Fruit fly (Drosophila melanogaster) whole organism, embryonic: ENCODE data around the gene Hrb27C.
A peak's percentile ranks its signal among the peaks of the same experiment; 100 is the strongest.

Source experiments
- Abd-B ChIP-seq: fragments of 200-800 bp; sonication (Bioruptor generic); optimal IDR thresholded peaks from 2 replicates; lab custom pipeline; 2018; ENCODE audit warnings: missing biosample characterization, mild to moderate bottlenecking, missing genetic modification characterization, moderate library complexity
- BEAF-32 ChIP-seq: fragments of 200-800 bp; sonication (Bioruptor generic); optimal IDR thresholded peaks from 3 replicates; lab custom pipeline; 2017; ENCODE audit warnings: missing biosample characterization, missing genetic modification characterization, mild to moderate bottlenecking, moderate library complexity, missing genetic modification reagents
- CG10543 ChIP-seq: fragments of 200-800 bp; sonication (Bioruptor generic); optimal IDR thresholded peaks from 3 replicates; lab custom pipeline; 2017; ENCODE audit warnings: missing biosample characterization, mild to moderate bottlenecking, missing genetic modification characterization, moderate library complexity
- CG12391 ChIP-seq: fragments of 200-800 bp; sonication (Bioruptor generic); optimal IDR thresholded peaks from 3 replicates; lab custom pipeline; 2018; ENCODE audit warnings: missing biosample characterization, mild to moderate bottlenecking, missing genetic modification characterization, moderate library complexity
- CG12659 ChIP-seq: fragments of 200-800 bp; sonication (Bioruptor generic); optimal IDR thresholded peaks from 3 replicates; lab custom pipeline; 2017; ENCODE audit warnings: mild to moderate bottlenecking, missing biosample characterization, missing genetic modification reagents, missing genetic modification characterization
- CG14860 ChIP-seq: fragments of 200-800 bp; sonication (Bioruptor generic); IDR thresholded peaks from 3 replicates; pipeline ENCODE4 v1.3.6; 2022; ENCODE audit warnings: missing biosample characterization, missing genetic modification characterization; ENCODE audit not compliant: partially characterized antibody
- CG15269 ChIP-seq: fragments of 200-800 bp; sonication (Bioruptor generic); optimal IDR thresholded peaks from 2 replicates; lab custom pipeline; 2018; ENCODE audit warnings: missing biosample characterization, mild to moderate bottlenecking, missing genetic modification characterization, moderate library complexity
- CG1603 ChIP-seq: fragments of 200-800 bp; sonication (Bioruptor generic); optimal IDR thresholded peaks from 2 replicates; lab custom pipeline; 2019; ENCODE audit warnings: missing biosample characterization, mild to moderate bottlenecking, missing genetic modification characterization, moderate library complexity
- CG18764 ChIP-seq: fragments of 200-800 bp; sonication (Bioruptor generic); optimal IDR thresholded peaks from 3 replicates; lab custom pipeline; 2016; ENCODE audit warnings: missing biosample characterization, missing genetic modification characterization
- CG2678 ChIP-seq: fragments of 200-800 bp; sonication (Bioruptor generic); optimal IDR thresholded peaks from 3 replicates; lab custom pipeline; 2019; ENCODE audit warnings: missing biosample characterization, mild to moderate bottlenecking, missing genetic modification characterization, moderate library complexity
- CG2712 ChIP-seq: fragments of 200-800 bp; optimal IDR thresholded peaks from 3 replicates; lab custom pipeline; 2019; ENCODE audit warnings: missing biosample characterization, mild to moderate bottlenecking, missing genetic modification characterization, moderate library complexity
- CG33557 ChIP-seq: fragments of 200-800 bp; sonication (Bioruptor generic); optimal IDR thresholded peaks from 2 replicates; lab custom pipeline; 2019; ENCODE audit warnings: missing biosample characterization, mild to moderate bottlenecking, missing genetic modification characterization, moderate library complexity
- CG4707 ChIP-seq: fragments of 200-800 bp; sonication (Bioruptor generic); optimal IDR thresholded peaks from 2 replicates; lab custom pipeline; 2018; ENCODE audit warnings: missing biosample characterization, mild to moderate bottlenecking, missing genetic modification characterization, moderate library complexity
- CG4854 ChIP-seq: fragments of 200-800 bp; sonication (Bioruptor generic); optimal IDR thresholded peaks from 2 replicates; lab custom pipeline; 2016; ENCODE audit warnings: missing biosample characterization, missing genetic modification characterization, inconsistent platforms
- CG8388 ChIP-seq: fragments of 200-800 bp; sonication (Bioruptor generic); optimal IDR thresholded peaks from 2 replicates; lab custom pipeline; 2019; ENCODE audit warnings: missing biosample characterization, mild to moderate bottlenecking, missing genetic modification characterization, moderate library complexity
- CG9727 ChIP-seq: fragments of 200-800 bp; sonication (Bioruptor generic); optimal IDR thresholded peaks from 3 replicates; lab custom pipeline; 2017; ENCODE audit warnings: missing biosample characterization, mild to moderate bottlenecking, missing genetic modification characterization
- CG9817 ChIP-seq: fragments of 200-800 bp; sonication (Bioruptor generic); optimal IDR thresholded peaks from 2 replicates; lab custom pipeline; 2018; ENCODE audit warnings: missing biosample characterization, mild to moderate bottlenecking, missing genetic modification characterization, moderate library complexity
- CoRest ChIP-seq: fragments of 200-800 bp; sonication (Bioruptor generic); optimal IDR thresholded peaks from 3 replicates; lab custom pipeline; 2018; ENCODE audit warnings: missing biosample characterization, mild to moderate bottlenecking, missing genetic modification characterization, moderate library complexity
- Dbx ChIP-seq: fragments of 200-800 bp; sonication (Bioruptor generic); IDR thresholded peaks from 3 replicates; pipeline ENCODE4 v1.3.6; 2022; ENCODE audit warnings: missing biosample characterization, missing genetic modification characterization
- Dek ChIP-seq: fragments of 200-800 bp; sonication (Bioruptor generic); optimal IDR thresholded peaks from 3 replicates; lab custom pipeline; 2019; ENCODE audit warnings: missing biosample characterization, mild to moderate bottlenecking, missing genetic modification characterization, moderate library complexity
- Hr3 ChIP-seq: fragments of 200-800 bp; sonication (Bioruptor generic); optimal IDR thresholded peaks from 3 replicates; lab custom pipeline; 2016; ENCODE audit warnings: missing biosample characterization, missing genetic modification characterization
- Hr39 ChIP-seq: fragments of >200 bp; optimal IDR thresholded peaks from 2 replicates; lab custom pipeline; 2017
- Jarid2 ChIP-seq: fragments of 200-800 bp; sonication (Bioruptor generic); optimal IDR thresholded peaks from 3 replicates; lab custom pipeline; 2017; ENCODE audit warnings: mild to moderate bottlenecking, missing biosample characterization, missing genetic modification reagents, missing genetic modification characterization
- Meics ChIP-seq: fragments of 200-800 bp; sonication (Bioruptor generic); optimal IDR thresholded peaks from 2 replicates; lab custom pipeline; 2017; ENCODE audit warnings: missing biosample characterization, mild to moderate bottlenecking, missing genetic modification characterization
- NfI ChIP-seq: fragments of 200-800 bp; sonication (Bioruptor generic); optimal IDR thresholded peaks from 3 replicates; lab custom pipeline; 2018; ENCODE audit warnings: missing biosample characterization, mild to moderate bottlenecking, missing genetic modification characterization, moderate library complexity
- PHDP ChIP-seq: fragments of 200-800 bp; sonication (Bioruptor generic); optimal IDR thresholded peaks from 3 replicates; lab custom pipeline; 2018; ENCODE audit warnings: missing biosample characterization, mild to moderate bottlenecking, missing genetic modification characterization, moderate library complexity
- Sin3A ChIP-seq: fragments of >200 bp; optimal IDR thresholded peaks from 2 replicates; lab custom pipeline; 2018
- az2 ChIP-seq: fragments of 200-800 bp; sonication (Bioruptor generic); optimal IDR thresholded peaks from 3 replicates; lab custom pipeline; 2016; ENCODE audit warnings: missing biosample characterization, missing genetic modification characterization
- bcd ChIP-seq: fragments of 200-800 bp; sonication (Bioruptor generic); optimal IDR thresholded peaks from 2 replicates; lab custom pipeline; 2017; ENCODE audit warnings: missing biosample characterization, mild to moderate bottlenecking, missing genetic modification characterization
- caup ChIP-seq: fragments of 200-800 bp; sonication (Bioruptor generic); optimal IDR thresholded peaks from 3 replicates; lab custom pipeline; 2017; ENCODE audit warnings: missing biosample characterization, mild to moderate bottlenecking, missing genetic modification characterization, moderate library complexity; ENCODE audit not compliant: severe bottlenecking
- da ChIP-seq: fragments of 200-800 bp; sonication (Bioruptor generic); optimal IDR thresholded peaks from 2 replicates; lab custom pipeline; 2016; ENCODE audit warnings: missing biosample characterization, missing genetic modification characterization
- dati ChIP-seq: fragments of 200-800 bp; sonication (Bioruptor generic); IDR thresholded peaks from 2 replicates; pipeline ENCODE4 v1.3.6; 2022; ENCODE audit warnings: missing biosample characterization, missing genetic modification characterization
- dmrt11E ChIP-seq: fragments of 200-800 bp; sonication (Bioruptor generic); optimal IDR thresholded peaks from 3 replicates; lab custom pipeline; 2018; ENCODE audit warnings: missing biosample characterization, mild to moderate bottlenecking, missing genetic modification characterization, moderate library complexity
- dysf ChIP-seq: fragments of 200-800 bp; sonication (Bioruptor generic); IDR thresholded peaks from 3 replicates; pipeline ENCODE4 v1.3.6; 2022; ENCODE audit warnings: missing biosample characterization, missing genetic modification characterization
- grau ChIP-seq: fragments of 200-800 bp; optimal IDR thresholded peaks from 3 replicates; lab custom pipeline; 2019; ENCODE audit warnings: missing biosample characterization, mild to moderate bottlenecking, missing genetic modification characterization, moderate library complexity
- jigr1 ChIP-seq: fragments of 200-800 bp; sonication (Bioruptor generic); IDR thresholded peaks from 3 replicates; pipeline ENCODE4 v1.3.6; 2022; ENCODE audit warnings: missing biosample characterization, missing genetic modification characterization
- kay ChIP-seq: fragments of 200-800 bp; sonication (Bioruptor generic); optimal IDR thresholded peaks from 2 replicates; lab custom pipeline; 2016; ENCODE audit warnings: missing biosample characterization, missing genetic modification characterization
- ken ChIP-seq: fragments of 200-800 bp; sonication (Bioruptor generic); IDR thresholded peaks from 3 replicates; pipeline ENCODE4 v1.3.6; 2022; ENCODE audit warnings: missing biosample characterization, missing genetic modification characterization
- knrl ChIP-seq: fragments of 200-800 bp; sonication (Bioruptor generic); IDR thresholded peaks from 3 replicates; pipeline ENCODE4 v1.3.6; 2022; ENCODE audit warnings: missing biosample characterization, missing genetic modification characterization; ENCODE audit not compliant: partially characterized antibody
- maf-S ChIP-seq: fragments of 200-800 bp; sonication (Bioruptor generic); optimal IDR thresholded peaks from 2 replicates; lab custom pipeline; 2016; ENCODE audit warnings: missing biosample characterization, missing genetic modification characterization
- odd ChIP-seq: fragments of 200-800 bp; sonication (Bioruptor generic); optimal IDR thresholded peaks from 2 replicates; lab custom pipeline; 2017; ENCODE audit warnings: missing biosample characterization, mild to moderate bottlenecking, missing genetic modification characterization
- phol ChIP-seq: fragments of 200-800 bp; sonication (Bioruptor generic); optimal IDR thresholded peaks from 3 replicates; lab custom pipeline; 2018; ENCODE audit warnings: missing biosample characterization, mild to moderate bottlenecking, missing genetic modification characterization, moderate library complexity
- sisA ChIP-seq: fragments of 200-800 bp; sonication (Bioruptor generic); IDR thresholded peaks from 2 replicates; pipeline ENCODE4 v1.3.6; 2022; ENCODE audit warnings: missing biosample characterization, missing genetic modification characterization
- slbo ChIP-seq: fragments of 200-800 bp; sonication (Bioruptor generic); IDR thresholded peaks from 2 replicates; pipeline ENCODE4 v1.3.6; 2022; ENCODE audit warnings: missing biosample characterization, missing genetic modification characterization
- sna ChIP-seq: fragments of 200-800 bp; sonication (Bioruptor generic); IDR thresholded peaks from 2 replicates; pipeline ENCODE4 v1.3.6; 2022; ENCODE audit warnings: missing biosample characterization, missing genetic modification characterization; ENCODE audit not compliant: partially characterized antibody
- stwl ChIP-seq: fragments of 200-800 bp; sonication (Bioruptor generic); optimal IDR thresholded peaks from 3 replicates; lab custom pipeline; 2018; ENCODE audit warnings: missing biosample characterization, mild to moderate bottlenecking, missing genetic modification characterization, moderate library complexity
- tap ChIP-seq: fragments of 200-800 bp; optimal IDR thresholded peaks from 3 replicates; lab custom pipeline; 2019; ENCODE audit warnings: missing biosample characterization, mild to moderate bottlenecking, missing genetic modification characterization, moderate library complexity
- trem ChIP-seq: fragments of 200-800 bp; optimal IDR thresholded peaks from 3 replicates; lab custom pipeline; 2019; ENCODE audit warnings: missing biosample characterization, mild to moderate bottlenecking, missing genetic modification characterization, moderate library complexity
- vnd ChIP-seq: fragments of 200-800 bp; sonication (Bioruptor generic); IDR thresholded peaks from 3 replicates; pipeline ENCODE4 v1.3.6; 2022; ENCODE audit warnings: missing biosample characterization, missing genetic modification characterization; ENCODE audit not compliant: partially characterized antibody

Hrb27C gene

dm6 chr2L:6967422-6968012 is 47.0 kb downstream of the Hrb27C start, which contains the start of gene Sumo (continued):
- TF ChIP-seq Jarid2 (peak; percentile 35), CG9727 (GFP tag; lab: Kevin White, UChicago) (peak; percentile 30), CG2712 (tag; lab: Kevin White, UChicago) (peak; percentile 30), Dek (tag; lab: Kevin White, UChicago) (peak; percentile 42), CG18764 (no peak), Abd-B (GFP tag; lab: Kevin White, UChicago) (peak; percentile 73), caup (GFP tag; lab: Kevin White, UChicago) (no peak), da (no peak), CG15269 (tag; lab: Kevin White, UChicago) (no peak), CG12391 (peak; percentile 35), Dbx (GFP tag; lab: Robert Waterston, UW) (peak; percentile 59; the same call in 2 of the 3 replicates), Hr39 (lab: Kevin White, UChicago) (no peak), CoRest (tag; lab: Kevin White, UChicago) (peak; percentile 35), jigr1 (GFP tag; lab: Robert Waterston, UW) (no peak), CG2678 (tag; lab: Kevin White, UChicago) (peak; percentile 33), dati (GFP tag; lab: Robert Waterston, UW) (no peak), slbo (GFP tag; lab: Robert Waterston, UW) (peak; percentile 53), ken (GFP tag; lab: Robert Waterston, UW) (peak; percentile 16; the same call in 1 of the 3 replicates), PHDP (tag; lab: Kevin White, UChicago) (no peak), az2 (GFP tag; lab: Kevin White, UChicago) (peak; percentile 9), NfI (GFP tag; lab: Kevin White, UChicago) (no peak), tap (tag; lab: Kevin White, UChicago) (no peak), CG12659 (GFP tag; lab: Kevin White, UChicago) (peak; percentile 50), CG4707 (GFP tag; lab: Kevin White, UChicago) (no peak), maf-S (GFP tag; lab: Kevin White, UChicago) (no peak), Meics (peak; percentile 25), CG33557 (GFP tag; lab: Kevin White, UChicago) (no peak), trem (tag; lab: Kevin White, UChicago) (peak; percentile 66), dysf (0 out of 3 replicates have a peak, but pooled peaks have one; percentile 7), phol (tag; lab: Kevin White, UChicago) (peak; percentile 66), bcd (GFP tag; lab: Kevin White, UChicago) (peak; percentile 11), kay (GFP tag; lab: Kevin White, UChicago) (no peak), sna (GFP tag; lab: Robert Waterston, UW) (peak; percentile 85), odd (GFP tag; lab: Kevin White, UChicago) (no peak), CG1603 (tag; lab: Kevin White, UChicago) (peak; percentile 66), vnd (peak; percentile 99), CG10543 (GFP tag; lab: Kevin White, UChicago) (peak; percentile 41), CG9817 (peak; percentile 27), BEAF-32 (peak; percentile 98), sisA (GFP tag; lab: Robert Waterston, UW) (0 out of 2 replicates have a peak, but pooled peaks have one; percentile 3), grau (tag; lab: Kevin White, UChicago) (peak; percentile 21), CG8388 (no peak), CG4854 (GFP tag; lab: Kevin White, UChicago) (no peak), knrl (GFP tag; lab: Robert Waterston, UW) (peak; percentile 99), dmrt11E (peak; percentile 4), Sin3A (peak; percentile 13), Hr3 (GFP tag; lab: Kevin White, UChicago) (peak; percentile 17), stwl (tag; lab: Kevin White, UChicago) (peak; percentile 13), CG14860 (GFP tag; lab: Robert Waterston, UW) (peak; percentile 99)
